Worm (Caenorhabditis elegans) whole organism, mixed stage, embryonic: ENCODE data around the gene unc-82.
A peak's percentile ranks its signal among the peaks of the same experiment; 100 is the strongest.
"Not testable (repeated sequence)": the region's sequence is repeated elsewhere in the genome, so short reads cannot be mapped to it uniquely, and the experiment has no call there.

Source experiments
- M03D4.4 ChIP-seq: sonication (generic microtip); optimal IDR thresholded peaks from 2 replicates; lab custom pipeline; 2017; ENCODE audit warnings: mild to moderate bottlenecking, missing genetic modification characterization, missing compliant biosample characterization
- bed-3 ChIP-seq: fragments of 200-800 bp; sonication (Bioruptor generic); optimal IDR thresholded peaks from 3 replicates; lab custom pipeline; 2018; ENCODE audit warnings: mild to moderate bottlenecking, missing genetic modification characterization, moderate library complexity, missing compliant biosample characterization
- blmp-1 ChIP-seq: fragments of 150-350 bp; optimal IDR thresholded peaks from 2 replicates; lab custom pipeline; 2014; ENCODE audit warnings: missing biosample characterization, missing genetic modification characterization
- ceh-39 ChIP-seq: fragments of 150-350 bp; optimal IDR thresholded peaks from 2 replicates; lab custom pipeline; 2014; ENCODE audit warnings: missing biosample characterization, missing genetic modification characterization
- ceh-43 ChIP-seq: fragments of 200-800 bp; sonication (Bioruptor generic); optimal IDR thresholded peaks from 2 replicates; lab custom pipeline; 2018; ENCODE audit warnings: mild to moderate bottlenecking, missing genetic modification characterization, moderate library complexity, missing compliant biosample characterization
- ces-1 ChIP-seq: fragments of 150-350 bp; optimal IDR thresholded peaks from 2 replicates; lab custom pipeline; 2014; ENCODE audit warnings: missing biosample characterization, missing genetic modification reagents, missing genetic modification characterization
- cnd-1 ChIP-seq: fragments of 200-800 bp; sonication (Bioruptor generic); optimal IDR thresholded peaks from 2 replicates; lab custom pipeline; 2018; ENCODE audit warnings: mild to moderate bottlenecking, missing genetic modification characterization, missing compliant biosample characterization
- drap-1 ChIP-seq: fragments of 200-800 bp; sonication (Bioruptor generic); optimal IDR thresholded peaks from 3 replicates; lab custom pipeline; 2018; ENCODE audit warnings: mild to moderate bottlenecking, missing genetic modification characterization, missing compliant biosample characterization
- elt-1 ChIP-seq: sonication (generic microtip); optimal IDR thresholded peaks from 2 replicates; lab custom pipeline; 2017; ENCODE audit warnings: missing genetic modification characterization, mild to moderate bottlenecking, missing compliant biosample characterization, antibody characterized with exemption, moderate library complexity, borderline replicate concordance; ENCODE audit not compliant: insufficient read depth
- elt-3 ChIP-seq: fragments of 150-350 bp; optimal IDR thresholded peaks from 2 replicates; lab custom pipeline; 2014; ENCODE audit warnings: missing biosample characterization, missing genetic modification characterization
- flh-1 ChIP-seq: fragments of 200-800 bp; sonication (Bioruptor generic); optimal IDR thresholded peaks from 2 replicates; lab custom pipeline; 2018; ENCODE audit warnings: mild to moderate bottlenecking, missing genetic modification characterization, moderate library complexity, missing compliant biosample characterization
- ham-2 ChIP-seq: fragments of 200-800 bp; sonication (Bioruptor generic); optimal IDR thresholded peaks from 2 replicates; lab custom pipeline; 2018; ENCODE audit warnings: mild to moderate bottlenecking, missing genetic modification characterization, missing compliant biosample characterization
- hlh-1 ChIP-seq: fragments of 150-350 bp; optimal IDR thresholded peaks from 2 replicates; lab custom pipeline; 2014; ENCODE audit warnings: missing biosample characterization, missing genetic modification reagents, missing genetic modification characterization
- lin-13 ChIP-seq: fragments of 150-350 bp; optimal IDR thresholded peaks from 2 replicates; lab custom pipeline; 2014; ENCODE audit warnings: missing biosample characterization, missing genetic modification characterization
- lin-32 ChIP-seq: fragments of 200-800 bp; sonication (Bioruptor generic); optimal IDR thresholded peaks from 2 replicates; lab custom pipeline; 2018; ENCODE audit warnings: mild to moderate bottlenecking, missing genetic modification characterization, missing compliant biosample characterization
- lsy-2 ChIP-seq: fragments of 150-350 bp; optimal IDR thresholded peaks from 2 replicates; lab custom pipeline; 2014; ENCODE audit warnings: missing biosample characterization, missing genetic modification characterization
- mab-5 ChIP-seq: fragments of 150-350 bp; optimal IDR thresholded peaks from 2 replicates; lab custom pipeline; 2014; ENCODE audit warnings: missing biosample characterization, missing genetic modification characterization
- mep-1 ChIP-seq: fragments of 150-350 bp; optimal IDR thresholded peaks from 2 replicates; lab custom pipeline; 2017; ENCODE audit warnings: missing biosample characterization, missing genetic modification reagents, missing genetic modification characterization, inconsistent platforms
- mls-2 ChIP-seq: sonication (generic microtip); optimal IDR thresholded peaks from 2 replicates; lab custom pipeline; 2016; ENCODE audit warnings: mild to moderate bottlenecking, missing genetic modification characterization, moderate library complexity, missing compliant biosample characterization
- nhr-12 ChIP-seq: fragments of 150-350 bp; optimal IDR thresholded peaks from 2 replicates; lab custom pipeline; 2014; ENCODE audit warnings: missing biosample characterization, missing genetic modification characterization
- nhr-2 ChIP-seq: fragments of 150-350 bp; optimal IDR thresholded peaks from 2 replicates; lab custom pipeline; 2014; ENCODE audit warnings: missing biosample characterization, missing genetic modification characterization
- nhr-237 ChIP-seq: fragments of 150-350 bp; optimal IDR thresholded peaks from 2 replicates; lab custom pipeline; 2014; ENCODE audit warnings: missing biosample characterization, missing genetic modification characterization
- nhr-28 ChIP-seq: fragments of 150-350 bp; optimal IDR thresholded peaks from 2 replicates; lab custom pipeline; 2014; ENCODE audit warnings: missing biosample characterization, missing genetic modification characterization
- nhr-76 ChIP-seq: sonication (generic microtip); optimal IDR thresholded peaks from 2 replicates; lab custom pipeline; 2017; ENCODE audit warnings: missing biosample characterization, missing genetic modification characterization
- pha-4 ChIP-seq: fragments of 150-350 bp; optimal IDR thresholded peaks from 2 replicates; lab custom pipeline; 2018; ENCODE audit warnings: missing biosample characterization, missing genetic modification reagents, missing genetic modification characterization
- sem-2 ChIP-seq: fragments of 200-800 bp; sonication (Bioruptor generic); optimal IDR thresholded peaks from 2 replicates; lab custom pipeline; 2018; ENCODE audit warnings: mild to moderate bottlenecking, missing genetic modification characterization, missing compliant biosample characterization
- snpc-4 ChIP-seq: fragments of 150-350 bp; optimal IDR thresholded peaks from 2 replicates; lab custom pipeline; 2014; ENCODE audit warnings: missing biosample characterization, missing genetic modification characterization
- sptf-1 ChIP-seq: sonication (generic microtip); optimal IDR thresholded peaks from 2 replicates; lab custom pipeline; 2017; ENCODE audit warnings: mild to moderate bottlenecking, missing genetic modification characterization, moderate library complexity, missing compliant biosample characterization
- tbx-8 ChIP-seq: fragments of 200-800 bp; sonication (Bioruptor generic); optimal IDR thresholded peaks from 2 replicates; lab custom pipeline; 2018; ENCODE audit warnings: mild to moderate bottlenecking, missing genetic modification characterization, moderate library complexity, missing compliant biosample characterization
- unc-120 ChIP-seq: sonication (generic microtip); optimal IDR thresholded peaks from 2 replicates; lab custom pipeline; 2017; ENCODE audit warnings: missing genetic modification characterization, missing compliant biosample characterization; ENCODE audit not compliant: poor library complexity, severe bottlenecking
- unc-39 ChIP-seq: fragments of 150-350 bp; optimal IDR thresholded peaks from 2 replicates; lab custom pipeline; 2014; ENCODE audit warnings: missing biosample characterization, missing genetic modification characterization
- unc-62 ChIP-seq: fragments of 150-350 bp; optimal IDR thresholded peaks from 2 replicates; lab custom pipeline; 2014; ENCODE audit warnings: missing biosample characterization, missing genetic modification reagents, missing genetic modification characterization
- zip-8 ChIP-seq: fragments of 150-350 bp; optimal IDR thresholded peaks from 2 replicates; lab custom pipeline; 2014; ENCODE audit warnings: missing biosample characterization, missing genetic modification characterization
- ztf-11 ChIP-seq: fragments of 150-350 bp; optimal IDR thresholded peaks from 2 replicates; lab custom pipeline; 2014; ENCODE audit warnings: missing biosample characterization, missing genetic modification characterization

The unc-82 gene

ce11 chrIV:7424198-7424597 is at the start of gene unc-82:
Gene unc-82, plus strand, starts transcription at chrIV:7424498.
- no peak for TF ChIP-seq ham-2
- TF ChIP-seq cnd-1 (tag; lab: Kevin White, UChicago), result no peak
- TF ChIP-seq M03D4.4 (tag; lab: Kevin White, UChicago), result no peak
- TF ChIP-seq bed-3 (GFP tag; lab: Kevin White, UChicago), result no peak
- TF ChIP-seq elt-1 (tag; lab: Kevin White, UChicago), result no peak
- TF ChIP-seq ces-1 (GFP tag; lab: Kevin White, UChicago), result no peak
- TF ChIP-seq unc-62 (GFP tag; lab: Kevin White, UChicago), result no peak
- no peak for TF ChIP-seq unc-39
- no peak for TF ChIP-seq ztf-11 (tag; lab: Kevin White, UChicago)
- no peak for TF ChIP-seq ceh-43 (GFP tag; lab: Kevin White, UChicago)
- no peak for TF ChIP-seq mls-2 (tag; lab: Kevin White, UChicago)
- no peak for TF ChIP-seq snpc-4 (tag; lab: Kevin White, UChicago)
- no peak for TF ChIP-seq sem-2
- TF ChIP-seq nhr-2, result no peak
- TF ChIP-seq ceh-39 (tag; lab: Kevin White, UChicago), result no peak

DNA sequence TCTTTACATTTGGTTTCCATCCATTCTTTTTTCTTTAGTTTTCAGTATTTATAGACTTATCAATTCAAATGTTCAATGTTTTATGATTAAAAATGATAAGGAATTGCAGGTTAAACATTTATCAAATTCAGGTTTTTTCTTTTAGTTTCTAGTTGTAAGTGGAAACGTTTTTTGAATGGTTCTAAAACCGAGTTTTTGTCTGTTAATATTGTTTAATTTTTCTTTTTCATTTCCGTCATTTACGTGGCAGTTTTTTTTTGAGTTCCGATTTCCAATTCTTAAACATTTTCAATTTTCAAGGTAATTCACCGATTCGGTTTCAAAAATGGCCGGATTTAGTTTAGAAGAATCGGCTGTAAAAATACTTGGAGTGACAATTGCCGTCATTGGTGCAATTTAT is 49.5 kb upstream of the unc-82 start, which contains the start of gene T12B3.3:
TSS of gene T12B3.3 (plus strand) at position 301 of the 400 bp plus-strand sequence.
- TF ChIP-seq mab-5 (tag; lab: Kevin White, UChicago); ceh-43 (GFP tag; lab: Kevin White, UChicago); nhr-12 (tag; lab: Kevin White, UChicago): not testable (repeated sequence)

DNA sequence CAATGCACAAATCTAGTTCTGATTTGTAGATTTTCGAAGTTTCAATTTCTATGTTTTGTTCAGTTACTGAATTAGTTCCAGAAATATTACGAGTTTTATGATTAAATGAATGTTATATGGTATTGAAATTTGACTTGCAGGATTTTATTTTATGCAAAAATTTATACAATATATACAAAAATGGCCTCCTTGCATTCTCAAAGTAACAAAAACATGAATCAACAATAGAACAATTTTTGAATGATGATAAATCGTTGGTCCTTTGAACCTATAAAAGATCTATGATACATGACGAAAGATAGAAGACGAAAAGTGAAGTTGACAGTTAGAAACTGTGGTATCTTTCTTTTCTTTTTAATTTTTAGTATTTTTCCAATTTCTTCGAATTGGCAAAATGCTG is 47.8 kb upstream of the unc-82 start, which contains the start of gene T12B3.2:
TSS of gene T12B3.2 (plus strand) at position 301 of the 400 bp plus-strand sequence.
- TF ChIP-seq M03D4.4 (tag; lab: Kevin White, UChicago) (no peak), nhr-12 (tag; lab: Kevin White, UChicago) (no peak), lsy-2 (no peak), blmp-1 (no peak), nhr-28 (no peak), unc-120 (tag; lab: Kevin White, UChicago) (no peak), zip-8 (tag; lab: Kevin White, UChicago) (no peak), ces-1 (GFP tag; lab: Kevin White, UChicago) (no peak), pha-4 (tag; lab: Kevin White, UChicago) (no peak), mab-5 (tag; lab: Kevin White, UChicago) (no peak), tbx-8 (GFP tag; lab: Kevin White, UChicago) (no peak), drap-1 (no peak), ztf-11 (tag; lab: Kevin White, UChicago) (no peak), nhr-237 (tag; lab: Kevin White, UChicago) (no peak), bed-3 (GFP tag; lab: Kevin White, UChicago) (no peak), snpc-4 (tag; lab: Kevin White, UChicago) (no peak), sptf-1 (tag; lab: Kevin White, UChicago) (no peak)

DNA sequence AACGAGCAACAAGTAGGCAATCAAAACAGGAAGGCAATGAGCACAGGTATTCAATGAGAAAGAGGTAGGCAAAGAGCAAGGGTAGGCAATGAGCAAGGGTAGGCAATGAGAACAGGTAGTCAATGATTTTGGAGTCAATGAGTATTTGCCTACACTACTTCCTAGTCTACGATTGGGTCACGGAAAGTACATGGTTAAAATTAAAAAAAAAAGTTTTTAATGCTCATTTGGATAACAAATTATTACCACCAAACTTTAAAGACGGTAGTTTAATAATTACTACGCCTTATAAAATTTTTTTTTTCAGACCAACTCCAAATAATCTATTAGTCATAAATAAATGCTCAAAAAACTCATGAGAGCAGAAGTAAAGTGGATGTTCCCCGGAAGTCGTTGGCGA is 42.5 kb upstream of the unc-82 start, which contains the start of gene ptp-8:
TSS of gene ptp-8 (plus strand) at position 301 of the 400 bp plus-strand sequence.
- no peak for TF ChIP-seq unc-39
- no peak for TF ChIP-seq nhr-28
- no peak for TF ChIP-seq ztf-11 (tag; lab: Kevin White, UChicago)
- no peak for TF ChIP-seq pha-4 (tag; lab: Kevin White, UChicago)
- TF ChIP-seq tbx-8 (GFP tag; lab: Kevin White, UChicago), result no peak

- peak; percentile 61 for TF ChIP-seq unc-120 (tag; lab: Kevin White, UChicago)
- peak; percentile 34 for TF ChIP-seq drap-1
- TF ChIP-seq mab-5 (tag; lab: Kevin White, UChicago), result no peak
- TF ChIP-seq nhr-28, result no peak
- TF ChIP-seq nhr-12 (tag; lab: Kevin White, UChicago), result no peak
- no peak for TF ChIP-seq M03D4.4 (tag; lab: Kevin White, UChicago)
- TF ChIP-seq tbx-8 (GFP tag; lab: Kevin White, UChicago), result no peak
- TF ChIP-seq unc-62 (GFP tag; lab: Kevin White, UChicago), result peak; percentile 90
- peak; percentile 76 for TF ChIP-seq mls-2 (tag; lab: Kevin White, UChicago)
- TF ChIP-seq snpc-4 (tag; lab: Kevin White, UChicago), result no peak
- no peak for TF ChIP-seq zip-8 (tag; lab: Kevin White, UChicago)
- peak; percentile 41 for TF ChIP-seq nhr-237 (tag; lab: Kevin White, UChicago)
- no peak for TF ChIP-seq lsy-2
- peak; percentile 41 for TF ChIP-seq sptf-1 (tag; lab: Kevin White, UChicago)
- TF ChIP-seq unc-39, result no peak
- TF ChIP-seq blmp-1, result no peak
- TF ChIP-seq hlh-1 (tag; lab: Kevin White, UChicago), result no peak
- no peak for TF ChIP-seq bed-3 (GFP tag; lab: Kevin White, UChicago)
- TF ChIP-seq nhr-76 (tag; lab: Kevin White, UChicago), result no peak
- TF ChIP-seq mep-1, result peak; percentile 33
- peak; percentile 21 for TF ChIP-seq lin-13 (tag; lab: Kevin White, UChicago)
- no peak for TF ChIP-seq elt-3 (tag; lab: Kevin White, UChicago)
- TF ChIP-seq ceh-43 (GFP tag; lab: Kevin White, UChicago), result no peak
- TF ChIP-seq ztf-11 (tag; lab: Kevin White, UChicago), result no peak
- TF ChIP-seq lin-32 (GFP tag; lab: Kevin White, UChicago), result no peak
- peak; percentile 60 for TF ChIP-seq ham-2
- peak; percentile 83 for TF ChIP-seq ces-1 (GFP tag; lab: Kevin White, UChicago)
- TF ChIP-seq elt-1 (tag; lab: Kevin White, UChicago), result no peak
- TF ChIP-seq nhr-2, result no peak
- TF ChIP-seq pha-4 (tag; lab: Kevin White, UChicago), result peak; percentile 53
- no peak for TF ChIP-seq ceh-39 (tag; lab: Kevin White, UChicago)
- TF ChIP-seq cnd-1 (tag; lab: Kevin White, UChicago), result no peak
- no peak for TF ChIP-seq flh-1
- TF ChIP-seq sem-2, result no peak
These were observed 37.3 kb upstream of the unc-82 start for ce11 chrIV:7386835-7387551.
